Fruit fly (Drosophila melanogaster) whole organism, prepupa: ENCODE data around the gene Cpr76Bc.

ENCODE experiments used
- Blimp-1 ChIP-seq: fragments of 200-800 bp; sonication (Bioruptor generic); optimal IDR thresholded peaks from 3 replicates; lab custom pipeline; 2017; ENCODE audit warnings: missing biosample characterization, missing genetic modification characterization, mild to moderate bottlenecking, moderate library complexity, missing genetic modification reagents
- CG10631 ChIP-seq: fragments of 200-800 bp; sonication (Bioruptor generic); optimal IDR thresholded peaks from 2 replicates; lab custom pipeline; 2016; ENCODE audit warnings: missing biosample characterization, missing genetic modification characterization
- CG10669 ChIP-seq: fragments of 200-800 bp; sonication (Bioruptor generic); optimal IDR thresholded peaks from 3 replicates; lab custom pipeline; 2018; ENCODE audit warnings: missing biosample characterization, mild to moderate bottlenecking, missing genetic modification characterization, moderate library complexity
- CG11294 ChIP-seq: fragments of 200-800 bp; sonication (Bioruptor generic); IDR thresholded peaks from 2 replicates; pipeline ENCODE4 v1.3.6; 2022; ENCODE audit warnings: missing biosample characterization, missing genetic modification characterization
- CG11762 ChIP-seq: fragments of 200-800 bp; sonication (Bioruptor generic); optimal IDR thresholded peaks from 3 replicates; lab custom pipeline; 2016; ENCODE audit warnings: missing biosample characterization, missing genetic modification characterization; ENCODE audit not compliant: insufficient read depth
- CG11902 ChIP-seq: fragments of 200-800 bp; sonication (Bioruptor generic); optimal IDR thresholded peaks from 3 replicates; lab custom pipeline; 2016; ENCODE audit warnings: missing biosample characterization, missing genetic modification characterization
- CG15336 ChIP-seq: fragments of 200-800 bp; sonication (Bioruptor generic); IDR thresholded peaks from 2 replicates; pipeline ENCODE4 v1.3.6; 2022; ENCODE audit warnings: missing biosample characterization, missing genetic modification characterization
- CG1621 ChIP-seq: fragments of 200-800 bp; sonication (Bioruptor generic); optimal IDR thresholded peaks from 3 replicates; lab custom pipeline; 2018; ENCODE audit warnings: missing biosample characterization, mild to moderate bottlenecking, missing genetic modification characterization
- CG3032 ChIP-seq: fragments of 200-800 bp; optimal IDR thresholded peaks from 2 replicates; lab custom pipeline; 2019; ENCODE audit warnings: missing biosample characterization, mild to moderate bottlenecking, missing genetic modification characterization, moderate library complexity
- CG31627 ChIP-seq: fragments of 200-800 bp; sonication (Bioruptor generic); optimal IDR thresholded peaks from 3 replicates; lab custom pipeline; 2016; ENCODE audit warnings: missing biosample characterization, missing genetic modification characterization
- CG32006 ChIP-seq: fragments of 200-800 bp; sonication (Bioruptor generic); optimal IDR thresholded peaks from 3 replicates; lab custom pipeline; 2017; ENCODE audit warnings: missing biosample characterization, mild to moderate bottlenecking, missing genetic modification characterization
- CG3919 ChIP-seq: fragments of 200-800 bp; sonication (Bioruptor generic); optimal IDR thresholded peaks from 3 replicates; lab custom pipeline; 2016; ENCODE audit warnings: missing biosample characterization, missing genetic modification characterization
- CG6163 ChIP-seq: fragments of 200-800 bp; sonication (Bioruptor generic); IDR thresholded peaks from 3 replicates; pipeline ENCODE4 v1.3.6; 2022; ENCODE audit warnings: missing biosample characterization, missing genetic modification characterization
- CG6808 ChIP-seq: fragments of 200-800 bp; sonication (Bioruptor generic); optimal IDR thresholded peaks from 3 replicates; lab custom pipeline; 2017; ENCODE audit warnings: missing biosample characterization, missing genetic modification characterization, mild to moderate bottlenecking, moderate library complexity, missing genetic modification reagents
- CG6854 ChIP-seq: fragments of 200-800 bp; sonication (Bioruptor generic); optimal IDR thresholded peaks from 2 replicates; lab custom pipeline; 2017; ENCODE audit warnings: missing biosample characterization, mild to moderate bottlenecking, missing genetic modification characterization
- CG8119 ChIP-seq: fragments of 200-800 bp; sonication (Bioruptor generic); IDR thresholded peaks from 3 replicates; pipeline ENCODE4 v1.3.6; 2022; ENCODE audit warnings: missing biosample characterization, missing genetic modification characterization
- CG8319 ChIP-seq: fragments of 200-800 bp; sonication (Bioruptor generic); optimal IDR thresholded peaks from 3 replicates; lab custom pipeline; 2016; ENCODE audit warnings: missing biosample characterization, missing genetic modification characterization
- CG8632 ChIP-seq: fragments of 200-800 bp; sonication (Bioruptor generic); optimal IDR thresholded peaks from 3 replicates; lab custom pipeline; 2016; ENCODE audit warnings: missing biosample characterization, missing genetic modification characterization
- CG9139 ChIP-seq: fragments of 200-800 bp; sonication (Bioruptor generic); optimal IDR thresholded peaks from 3 replicates; lab custom pipeline; 2017; ENCODE audit warnings: missing biosample characterization, mild to moderate bottlenecking, missing genetic modification characterization
- Eip75B ChIP-seq: fragments of 200-800 bp; sonication (Bioruptor generic); optimal IDR thresholded peaks from 3 replicates; lab custom pipeline; 2016; ENCODE audit warnings: missing biosample characterization, missing genetic modification characterization
- Eip78C ChIP-seq: fragments of 200-800 bp; sonication (Bioruptor generic); peaks from one replicate; lab custom pipeline; 2016; ENCODE audit warnings: missing biosample characterization, missing genetic modification characterization
- Eip93F ChIP-seq: fragments of 200-800 bp; sonication (Bioruptor generic); optimal IDR thresholded peaks from 2 replicates; lab custom pipeline; 2016; ENCODE audit warnings: missing biosample characterization, mild to moderate bottlenecking, missing genetic modification characterization
- Gug ChIP-seq: fragments of 200-800 bp; sonication (Bioruptor generic); IDR thresholded peaks from 2 replicates; pipeline ENCODE4 v1.3.6; 2022; ENCODE audit warnings: missing biosample characterization, missing genetic modification characterization
- Hr38 ChIP-seq: sonication (Bioruptor generic); optimal IDR thresholded peaks from 2 replicates; lab custom pipeline; 2016; ENCODE audit warnings: missing biosample characterization, missing genetic modification characterization
- Hr39 ChIP-seq: fragments of 200-800 bp; sonication (Bioruptor generic); optimal IDR thresholded peaks from 2 replicates; lab custom pipeline; 2016; ENCODE audit warnings: missing biosample characterization, missing genetic modification characterization
- Hr4 ChIP-seq: fragments of 200-800 bp; sonication (Bioruptor generic); optimal IDR thresholded peaks from 3 replicates; lab custom pipeline; 2016; ENCODE audit warnings: missing biosample characterization, missing genetic modification characterization
- Lpt ChIP-seq: fragments of 200-800 bp; sonication (Bioruptor generic); optimal IDR thresholded peaks from 3 replicates; lab custom pipeline; 2016; ENCODE audit warnings: missing biosample characterization, missing genetic modification characterization
- OdsH ChIP-seq: fragments of 200-800 bp; sonication (Bioruptor generic); optimal IDR thresholded peaks from 3 replicates; lab custom pipeline; 2016; ENCODE audit warnings: missing biosample characterization, missing genetic modification characterization
- Sox102F ChIP-seq: fragments of 200-800 bp; sonication (Bioruptor generic); optimal IDR thresholded peaks from 2 replicates; lab custom pipeline; 2016; ENCODE audit warnings: missing biosample characterization, mild to moderate bottlenecking, missing genetic modification characterization
- Sox15 ChIP-seq: fragments of 200-800 bp; sonication (Bioruptor generic); optimal IDR thresholded peaks from 3 replicates; lab custom pipeline; 2016; ENCODE audit warnings: missing biosample characterization, missing genetic modification characterization
- cyc ChIP-seq: fragments of 200-800 bp; sonication (Bioruptor generic); optimal IDR thresholded peaks from 3 replicates; lab custom pipeline; 2016; ENCODE audit warnings: missing biosample characterization, missing genetic modification characterization
- eg ChIP-seq: fragments of 200-800 bp; sonication (Bioruptor generic); IDR thresholded peaks from 3 replicates; pipeline ENCODE4 v1.3.6; 2022; ENCODE audit warnings: missing biosample characterization, missing genetic modification characterization
- fd59A ChIP-seq: fragments of 200-800 bp; sonication (Bioruptor generic); optimal IDR thresholded peaks from 2 replicates; lab custom pipeline; 2017; ENCODE audit warnings: missing biosample characterization, mild to moderate bottlenecking, missing genetic modification characterization, missing genetic modification reagents
- fd85E ChIP-seq: fragments of 200-800 bp; sonication (Bioruptor generic); optimal IDR thresholded peaks from 3 replicates; lab custom pipeline; 2016; ENCODE audit warnings: missing biosample characterization, missing genetic modification characterization
- fkh ChIP-seq: fragments of 200-800 bp; sonication (Bioruptor generic); optimal IDR thresholded peaks from 3 replicates; lab custom pipeline; 2017; ENCODE audit warnings: missing biosample characterization, mild to moderate bottlenecking, missing genetic modification characterization, moderate library complexity
- lz ChIP-seq: fragments of 200-800 bp; sonication (Bioruptor generic); optimal IDR thresholded peaks from 3 replicates; lab custom pipeline; 2016; ENCODE audit warnings: missing biosample characterization, missing genetic modification characterization
- spab ChIP-seq: fragments of 200-800 bp; sonication (Bioruptor generic); optimal IDR thresholded peaks from 2 replicates; lab custom pipeline; 2017; ENCODE audit warnings: missing biosample characterization, mild to moderate bottlenecking, missing genetic modification characterization, missing genetic modification reagents
- ss ChIP-seq, 2 experiments: fragments of 200-800 bp; sonication (Bioruptor generic); optimal IDR thresholded peaks; 2 replicates in 1 of 2; 3 replicates in 1 of 2; lab custom pipeline; 2017 to 2018; ENCODE audit warnings: mild to moderate bottlenecking in 2 of 2, missing biosample characterization in 2 of 2, missing genetic modification characterization in 2 of 2, moderate library complexity in 1 of 2
- svp ChIP-seq: fragments of 200-800 bp; sonication (Bioruptor generic); peaks from one replicate; lab custom pipeline; 2016; ENCODE audit warnings: missing biosample characterization, missing genetic modification characterization
- vri ChIP-seq: fragments of 200-800 bp; sonication (Bioruptor generic); optimal IDR thresholded peaks from 3 replicates; lab custom pipeline; 2016; ENCODE audit warnings: missing biosample characterization, mild to moderate bottlenecking, missing genetic modification characterization

The Cpr76Bc gene

dm6 chr3L:19499334-19499733, 21.4 kb upstream of the Cpr76Bc start:
- TF ChIP-seq fkh (GFP tag; lab: Kevin White, UChicago) (peak; percentile 26), ss (GFP tag; optimal IDR thresholded peaks at IDR 0.05; lab: Kevin White, UChicago) (no peak)

- TF ChIP-seq CG9139 (no peak), CG10631 (GFP tag; lab: Kevin White, UChicago) (no peak), Gug (no peak), fd59A (no peak), cyc (GFP tag; lab: Kevin White, UChicago) (no peak), Sox15 (GFP tag; lab: Kevin White, UChicago) (no peak), CG10669 (GFP tag; lab: Kevin White, UChicago) (no peak), CG8119 (GFP tag; lab: Robert Waterston, UW) (no peak), Sox102F (no peak), eg (no peak), CG8319 (GFP tag; lab: Kevin White, UChicago) (no peak), Blimp-1 (GFP tag; lab: Kevin White, UChicago) (no peak), CG3919 (GFP tag; lab: Kevin White, UChicago) (no peak), Hr38 (GFP tag; lab: Kevin White, UChicago) (no peak), lz (GFP tag; lab: Kevin White, UChicago) (no peak), OdsH (GFP tag; lab: Kevin White, UChicago) (no peak), CG11294 (GFP tag; lab: Robert Waterston, UW) (no peak)
Observed at dm6 chr3L:19500698-19501097, 20.0 kb upstream of the Cpr76Bc start, which contains the start of gene CG9451. TSS of gene CG9451 (minus strand) at chr3L:19500798.

- no peak for TF ChIP-seq CG3032 (tag; lab: Kevin White, UChicago)
- TF ChIP-seq CG32006 (GFP tag; lab: Kevin White, UChicago): no peak
- no peak for TF ChIP-seq svp (GFP tag; lab: Kevin White, UChicago)
- no peak for TF ChIP-seq CG6808 (GFP tag; lab: Kevin White, UChicago)
- no peak for TF ChIP-seq Hr39
- TF ChIP-seq, all 60 proteins: peak for 0
Observed at dm6 chr3L:19503770-19504169, 17.0 kb upstream of the Cpr76Bc start, which contains the start of gene CG9452. TSS of gene CG9452 (minus strand) at chr3L:19503870.

- TF ChIP-seq fkh (GFP tag; lab: Kevin White, UChicago) (peak; percentile 78), vri (GFP tag; lab: Kevin White, UChicago) (peak; percentile 15), Eip78C (GFP tag; lab: Kevin White, UChicago) (peak; percentile 38), svp (GFP tag; lab: Kevin White, UChicago) (no peak)
Observed at dm6 chr3L:19504719-19505118, 16.0 kb upstream of the Cpr76Bc start.

- TF ChIP-seq CG6854 (GFP tag; lab: Kevin White, UChicago) (no peak), CG31627 (GFP tag; lab: Kevin White, UChicago) (no peak), svp (GFP tag; lab: Kevin White, UChicago) (peak; percentile 22)
- TF ChIP-seq, all 60 proteins: peak for 1
Observed at dm6 chr3L:19512672-19513071, 8.1 kb upstream of the Cpr76Bc start.

- TF ChIP-seq CG8632 (no peak), CG11902 (GFP tag; lab: Kevin White, UChicago) (peak; percentile 63), Hr4 (peak; percentile 10), CG11762 (peak; percentile 43), lz (GFP tag; lab: Kevin White, UChicago) (peak; percentile 76), vri (GFP tag; lab: Kevin White, UChicago) (no peak), CG6808 (GFP tag; lab: Kevin White, UChicago) (no peak), CG6163 (GFP tag; lab: Robert Waterston, UW) (peak; percentile 85), CG3919 (GFP tag; lab: Kevin White, UChicago) (peak; percentile 70), CG10631 (GFP tag; lab: Kevin White, UChicago) (peak; percentile 56), OdsH (GFP tag; lab: Kevin White, UChicago) (peak; percentile 64), Sox102F (no peak), CG15336 (no peak), CG3032 (tag; lab: Kevin White, UChicago) (no peak), spab (GFP tag; lab: Kevin White, UChicago) (no peak), Eip93F (GFP tag; lab: Kevin White, UChicago) (no peak), ss (GFP tag; optimal IDR thresholded peaks at IDR 0.05; lab: Kevin White, UChicago) (no peak), CG1621 (tag; lab: Kevin White, UChicago) (no peak), fd85E (no peak), CG11294 (GFP tag; lab: Robert Waterston, UW) (no peak), Hr39 (peak; percentile 74), Eip75B (GFP tag; lab: Kevin White, UChicago) (peak; percentile 71), CG8119 (GFP tag; lab: Robert Waterston, UW) (no peak), CG8319 (GFP tag; lab: Kevin White, UChicago) (peak; percentile 39), Lpt (GFP tag; lab: Kevin White, UChicago) (no peak), fkh (GFP tag; lab: Kevin White, UChicago) (no peak), Blimp-1 (GFP tag; lab: Kevin White, UChicago) (no peak)
Observed at dm6 chr3L:19516547-19516946, 4.2 kb upstream of the Cpr76Bc start.
